Worm (Caenorhabditis elegans) whole organism, L4 larva: ENCODE measurements around the gene aakg-5.
A peak's percentile ranks its signal among the peaks of the same experiment; 100 is the strongest.

ENCODE experiments used
- F10B5.3 ChIP-seq: sonication (generic microtip); optimal IDR thresholded peaks from 2 replicates; lab custom pipeline; 2016; ENCODE audit warnings: mild to moderate bottlenecking, missing genetic modification characterization, missing compliant biosample characterization
- F26F4.8 ChIP-seq: fragments of 200-800 bp; sonication (Bioruptor generic); conservative IDR thresholded peaks from 2 replicates; pipeline ENCODE4 v1.3.6; 2022; ENCODE audit warnings: missing genetic modification characterization, missing compliant biosample characterization
- R02D3.7 ChIP-seq: fragments of 150-350 bp; sonication (generic microtip); optimal IDR thresholded peaks from 3 replicates; lab custom pipeline; 2014; ENCODE audit warnings: missing biosample characterization, missing genetic modification characterization
- T20F7.1 ChIP-seq: fragments of 200-800 bp; sonication (Bioruptor generic); optimal IDR thresholded peaks from 2 replicates; lab custom pipeline; 2018; ENCODE audit warnings: mild to moderate bottlenecking, missing genetic modification characterization, missing compliant biosample characterization
- Y5F2A.4 ChIP-seq: fragments of 200-800 bp; sonication (Bioruptor generic); optimal IDR thresholded peaks from 2 replicates; lab custom pipeline; 2018; ENCODE audit warnings: mild to moderate bottlenecking, missing genetic modification characterization, missing compliant biosample characterization
- ZK337.2 ChIP-seq: fragments of 200-800 bp; sonication (Bioruptor generic); IDR thresholded peaks from 2 replicates; pipeline ENCODE4 v1.3.6; 2022; ENCODE audit warnings: missing genetic modification reagents, missing genetic modification characterization, missing compliant biosample characterization
- ZK546.5 ChIP-seq, 2 experiments: sonication (generic microtip); optimal IDR thresholded peaks; 2 replicates each; lab custom pipeline; 2017; ENCODE audit warnings: missing biosample characterization in 2 of 2, missing genetic modification characterization in 2 of 2
- aha-1 ChIP-seq: fragments of 150-350 bp; peaks from one replicate; lab custom pipeline; 2014; ENCODE audit warnings: missing biosample characterization, missing genetic modification characterization
- attf-4 ChIP-seq: sonication (generic microtip); optimal IDR thresholded peaks from 3 replicates; lab custom pipeline; 2017; ENCODE audit warnings: missing biosample characterization, missing genetic modification characterization
- ceh-20 ChIP-seq: fragments of 200-800 bp; sonication (Bioruptor generic); IDR thresholded peaks from 2 replicates; pipeline ENCODE4 v1.3.6; 2022; ENCODE audit warnings: missing genetic modification reagents, missing genetic modification characterization, missing compliant biosample characterization
- ceh-32 ChIP-seq: sonication (generic microtip); optimal IDR thresholded peaks from 2 replicates; lab custom pipeline; 2016; ENCODE audit warnings: mild to moderate bottlenecking, missing genetic modification characterization, missing compliant biosample characterization; ENCODE audit not compliant: poor library complexity
- ceh-44 ChIP-seq: fragments of 200-800 bp; sonication (Bioruptor generic); IDR thresholded peaks from 2 replicates; pipeline ENCODE4 v1.3.6; 2022; ENCODE audit warnings: missing genetic modification reagents, missing genetic modification characterization, missing compliant biosample characterization
- ces-1 ChIP-seq: fragments of 150-350 bp; sonication (generic microtip); optimal IDR thresholded peaks from 4 replicates; lab custom pipeline; 2014; ENCODE audit warnings: missing biosample characterization, missing genetic modification reagents, missing genetic modification characterization
- ctbp-1 ChIP-seq: fragments of 200-800 bp; sonication (Bioruptor generic); IDR thresholded peaks from 2 replicates; pipeline ENCODE4 v1.3.6; 2022; ENCODE audit warnings: missing genetic modification reagents, missing genetic modification characterization, missing compliant biosample characterization
- daf-16 ChIP-seq, 3 experiments: sonication (generic microtip); optimal IDR thresholded peaks; 2 replicates each; lab custom pipeline; 2016 to 2017; ENCODE audit warnings: missing genetic modification characterization in 3 of 3, missing genetic modification reagents in 3 of 3, mild to moderate bottlenecking in 2 of 3, missing compliant biosample characterization in 2 of 3, missing biosample characterization in 1 of 3, moderate library complexity in 1 of 3
- daf-8 ChIP-seq: fragments of 200-800 bp; sonication (Bioruptor generic); IDR thresholded peaks from 2 replicates; pipeline ENCODE4 v1.3.6; 2022; ENCODE audit warnings: missing genetic modification characterization, missing compliant biosample characterization
- dmd-6 ChIP-seq: fragments of 200-800 bp; sonication (Bioruptor generic); IDR thresholded peaks from 2 replicates; pipeline ENCODE4 v1.3.6; 2022; ENCODE audit warnings: missing genetic modification reagents, missing genetic modification characterization, missing compliant biosample characterization
- dpl-1 ChIP-seq: fragments of 150-350 bp; optimal IDR thresholded peaks from 2 replicates; lab custom pipeline; 2014; ENCODE audit warnings: missing biosample characterization, missing genetic modification reagents, missing genetic modification characterization
- dve-1 ChIP-seq: sonication (generic microtip); optimal IDR thresholded peaks from 2 replicates; lab custom pipeline; 2017; ENCODE audit warnings: antibody characterized with exemption, mild to moderate bottlenecking, missing genetic modification characterization, missing compliant biosample characterization; ENCODE audit not compliant: insufficient read depth
- egl-27 ChIP-seq: sonication (generic microtip); optimal IDR thresholded peaks from 3 replicates; lab custom pipeline; 2017; ENCODE audit warnings: missing biosample characterization, missing genetic modification reagents, missing genetic modification characterization
- hlh-11 ChIP-seq: fragments of 200-800 bp; sonication (Bioruptor generic); optimal IDR thresholded peaks from 2 replicates; lab custom pipeline; 2018; ENCODE audit warnings: mild to moderate bottlenecking, missing genetic modification characterization, missing compliant biosample characterization
- hlh-30 ChIP-seq: sonication (generic microtip); optimal IDR thresholded peaks from 2 replicates; lab custom pipeline; 2017; ENCODE audit warnings: antibody characterized with exemption, mild to moderate bottlenecking, missing genetic modification characterization, missing compliant biosample characterization; ENCODE audit not compliant: insufficient read depth
- lin-1 ChIP-seq: fragments of 200-800 bp; sonication (Bioruptor generic); IDR thresholded peaks from 2 replicates; pipeline ENCODE4 v1.3.6; 2022; ENCODE audit warnings: missing genetic modification reagents, missing genetic modification characterization, missing compliant biosample characterization
- lin-13 ChIP-seq: fragments of 150-350 bp; optimal IDR thresholded peaks from 2 replicates; lab custom pipeline; 2014; ENCODE audit warnings: missing biosample characterization, missing genetic modification reagents, missing genetic modification characterization
- lin-15B ChIP-seq: fragments of 150-350 bp; sonication (generic microtip); optimal IDR thresholded peaks from 3 replicates; lab custom pipeline; 2014; ENCODE audit warnings: missing biosample characterization, missing genetic modification characterization
- lin-38 ChIP-seq: fragments of 200-800 bp; sonication (Bioruptor generic); IDR thresholded peaks from 2 replicates; pipeline ENCODE4 v1.3.6; 2022; ENCODE audit warnings: missing genetic modification reagents, missing genetic modification characterization, missing compliant biosample characterization
- lin-39 ChIP-seq: fragments of 150-350 bp; optimal IDR thresholded peaks from 2 replicates; lab custom pipeline; 2014; ENCODE audit warnings: missing biosample characterization, missing genetic modification reagents, missing genetic modification characterization
- lsy-2 ChIP-seq, 2 experiments: fragments of 150-350 bp in 1 of 2; sonication (generic microtip) in 1 of 2; optimal IDR thresholded peaks; 2 replicates each; lab custom pipeline; 2014 to 2017; ENCODE audit warnings: missing biosample characterization in 2 of 2, missing genetic modification characterization in 2 of 2
- mdl-1 ChIP-seq, 2 experiments: fragments of 150-350 bp in 1 of 2; sonication (generic microtip) in 1 of 2; optimal IDR thresholded peaks; 2 replicates each; lab custom pipeline; 2014 to 2017; ENCODE audit warnings: missing biosample characterization in 2 of 2, missing genetic modification characterization in 2 of 2
- mxl-2 ChIP-seq: fragments of 200-800 bp; sonication (Bioruptor generic); conservative IDR thresholded peaks from 2 replicates; pipeline ENCODE4 v1.3.6; 2022; ENCODE audit warnings: missing genetic modification reagents, missing genetic modification characterization, missing compliant biosample characterization
- mxl-3 ChIP-seq: fragments of 200-800 bp; sonication (Bioruptor generic); optimal IDR thresholded peaks from 2 replicates; lab custom pipeline; 2018; ENCODE audit warnings: mild to moderate bottlenecking, missing genetic modification characterization, missing compliant biosample characterization
- nhr-10 ChIP-seq: fragments of 150-350 bp; optimal IDR thresholded peaks from 2 replicates; lab custom pipeline; 2014; ENCODE audit warnings: missing biosample characterization, missing genetic modification characterization
- nhr-11 ChIP-seq: fragments of 150-350 bp; optimal IDR thresholded peaks from 2 replicates; lab custom pipeline; 2014; ENCODE audit warnings: missing biosample characterization, missing genetic modification characterization
- nhr-237 ChIP-seq: sonication (generic microtip); optimal IDR thresholded peaks from 2 replicates; lab custom pipeline; 2017; ENCODE audit warnings: missing biosample characterization, missing genetic modification characterization
- nhr-28 ChIP-seq: fragments of 150-350 bp; optimal IDR thresholded peaks from 2 replicates; lab custom pipeline; 2014; ENCODE audit warnings: missing biosample characterization, missing genetic modification characterization
- nhr-41 ChIP-seq: fragments of 200-800 bp; sonication (Bioruptor generic); IDR thresholded peaks from 2 replicates; pipeline ENCODE4 v1.3.6; 2022; ENCODE audit warnings: missing genetic modification reagents, missing genetic modification characterization, missing compliant biosample characterization
- nhr-42 ChIP-seq: fragments of 200-800 bp; sonication (Bioruptor generic); IDR thresholded peaks from 2 replicates; pipeline ENCODE4 v1.3.6; 2022; ENCODE audit warnings: missing genetic modification characterization, missing compliant biosample characterization
- nhr-77 ChIP-seq: fragments of 150-350 bp; optimal IDR thresholded peaks from 2 replicates; lab custom pipeline; 2014; ENCODE audit warnings: missing biosample characterization, missing genetic modification characterization
- pqm-1 ChIP-seq: sonication (generic microtip); optimal IDR thresholded peaks from 2 replicates; lab custom pipeline; 2017; ENCODE audit warnings: missing biosample characterization, missing genetic modification characterization
- saeg-2 ChIP-seq: fragments of 200-800 bp; sonication (Bioruptor generic); IDR thresholded peaks from 2 replicates; pipeline ENCODE4 v1.3.6; 2022; ENCODE audit warnings: missing genetic modification reagents, missing genetic modification characterization, missing compliant biosample characterization
- sdz-12 ChIP-seq: fragments of 200-800 bp; sonication (Bioruptor generic); optimal IDR thresholded peaks from 2 replicates; lab custom pipeline; 2018; ENCODE audit warnings: mild to moderate bottlenecking, missing genetic modification characterization, missing compliant biosample characterization
- snpc-4 ChIP-seq: fragments of 150-350 bp; optimal IDR thresholded peaks from 2 replicates; lab custom pipeline; 2014; ENCODE audit warnings: missing biosample characterization, missing genetic modification characterization
- tag-97 ChIP-seq: fragments of 200-800 bp; sonication (Bioruptor generic); IDR thresholded peaks from 2 replicates; pipeline ENCODE4 v1.3.6; 2022; ENCODE audit warnings: missing genetic modification characterization, missing compliant biosample characterization
- unc-62 ChIP-seq, 3 experiments: fragments of 150-350 bp in 1 of 3; sonication (generic microtip); optimal IDR thresholded peaks in 2 of 3; peaks in 1 of 3; 1 replicate in 1 of 3; 2 replicates in 2 of 3; lab custom pipeline; 2014 to 2017; ENCODE audit warnings: missing biosample characterization in 3 of 3, missing genetic modification characterization in 3 of 3, missing genetic modification reagents in 3 of 3, missing genotype in 1 of 3
- vab-7 ChIP-seq: fragments of 200-800 bp; sonication (Bioruptor generic); IDR thresholded peaks from 2 replicates; pipeline ENCODE4 v1.3.6; 2022; ENCODE audit warnings: missing genetic modification reagents, missing genetic modification characterization, missing compliant biosample characterization
- zag-1 ChIP-seq: fragments of 150-350 bp; optimal IDR thresholded peaks from 2 replicates; lab custom pipeline; 2014; ENCODE audit warnings: missing biosample characterization, missing genetic modification characterization
- zfp-3 ChIP-seq: fragments of 200-800 bp; sonication (Bioruptor generic); conservative IDR thresholded peaks from 2 replicates; pipeline ENCODE4 v1.3.6; 2022; ENCODE audit warnings: missing genetic modification reagents, missing genetic modification characterization, missing compliant biosample characterization
- zip-2 ChIP-seq: fragments of 150-350 bp; optimal IDR thresholded peaks from 2 replicates; lab custom pipeline; 2014; ENCODE audit warnings: missing biosample characterization, missing genetic modification characterization

The aakg-5 gene

DNA sequence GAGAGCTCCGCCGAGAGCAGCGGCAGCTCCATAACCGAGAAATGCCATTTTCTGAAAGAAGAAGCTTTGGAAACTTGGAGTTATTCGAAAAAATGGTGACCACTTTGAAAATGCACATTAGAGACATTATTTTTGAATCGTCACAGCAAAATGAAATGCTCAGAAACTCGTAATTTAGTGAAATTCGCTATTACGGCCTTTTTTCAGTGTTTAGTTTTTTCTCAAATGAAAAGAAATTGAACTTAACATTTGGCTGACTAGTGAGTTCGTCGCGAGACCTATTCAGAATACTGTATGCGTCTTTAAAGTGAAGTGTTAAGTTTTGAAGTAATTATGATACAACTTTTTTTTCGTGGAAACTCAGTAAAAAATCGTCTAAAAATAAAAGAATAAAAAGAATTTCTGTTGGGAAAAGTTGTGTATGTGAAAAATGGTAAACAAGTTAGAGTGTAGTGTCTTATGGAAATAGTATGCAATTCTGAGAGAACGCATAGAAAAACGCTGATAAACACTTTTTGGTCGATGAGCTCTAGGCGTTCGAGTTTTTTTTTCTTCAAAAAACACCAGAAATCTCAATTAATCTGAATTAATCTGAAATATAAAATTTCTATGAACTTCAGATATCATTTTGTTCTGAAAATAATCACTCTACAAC is 4.4 kb downstream of the aakg-5 start, which contains the start of gene R53.5 (continued):
- TF ChIP-seq nhr-28 (tag; lab: Kevin White, UChicago) (peak; percentile 41), tag-97 (GFP tag; lab: Robert Waterston, UW) (no peak), unc-62 (GFP tag; optimal IDR thresholded peaks at IDR 0.05 in 1 of 2; lab: Kevin White, UChicago) (peak in 1 of 2 experiments; percentile 22), unc-62 (tag; optimal IDR thresholded peaks at IDR 0.05; lab: Kevin White, UChicago) (no peak), lin-1 (GFP tag; lab: Robert Waterston, UW) (no peak), snpc-4 (tag; lab: Kevin White, UChicago) (no peak), dmd-6 (GFP tag; lab: Robert Waterston, UW) (no peak), Y5F2A.4 (GFP tag; lab: Kevin White, UChicago) (no peak), lin-39 (no peak), dve-1 (tag; lab: Kevin White, UChicago) (peak; percentile 25), ctbp-1 (GFP tag; lab: Robert Waterston, UW) (no peak), nhr-77 (peak; percentile 22), F10B5.3 (tag; lab: Kevin White, UChicago) (no peak), mxl-3 (no peak), nhr-10 (tag; lab: Kevin White, UChicago) (no peak), ZK337.2 (GFP tag; lab: Robert Waterston, UW) (no peak), pqm-1 (tag; lab: Kevin White, UChicago) (peak; percentile 3), ZK546.5 (tag; optimal IDR thresholded peaks at IDR 0.05; lab: Kevin White, UChicago) (no peak), ces-1 (no peak), nhr-237 (tag; lab: Kevin White, UChicago) (no peak), lsy-2 (tag; optimal IDR thresholded peaks at IDR 0.05; lab: Kevin White, UChicago) (peak in 1 of 2 experiments; percentile 41), saeg-2 (no peak), aha-1 (tag; lab: Kevin White, UChicago) (no peak), F26F4.8 (GFP tag; lab: Robert Waterston, UW) (no peak), nhr-41 (no peak), lin-38 (GFP tag; lab: Robert Waterston, UW) (0 out of 2 replicates have a peak, but pooled peaks have one; percentile 14), attf-4 (tag; lab: Kevin White, UChicago) (no peak), lin-15B (tag; lab: Kevin White, UChicago) (no peak), zfp-3 (GFP tag; lab: Robert Waterston, UW) (no peak), ceh-32 (tag; lab: Kevin White, UChicago) (no peak), nhr-11 (tag; lab: Kevin White, UChicago) (no peak), zag-1 (tag; lab: Kevin White, UChicago) (no peak), sdz-12 (GFP tag; lab: Kevin White, UChicago) (no peak), egl-27 (tag; lab: Kevin White, UChicago) (no peak), daf-8 (no peak), mxl-2 (GFP tag; lab: Robert Waterston, UW) (no peak), R02D3.7 (no peak), mdl-1 (tag; optimal IDR thresholded peaks at IDR 0.05; lab: Kevin White, UChicago) (no peak)

DNA sequence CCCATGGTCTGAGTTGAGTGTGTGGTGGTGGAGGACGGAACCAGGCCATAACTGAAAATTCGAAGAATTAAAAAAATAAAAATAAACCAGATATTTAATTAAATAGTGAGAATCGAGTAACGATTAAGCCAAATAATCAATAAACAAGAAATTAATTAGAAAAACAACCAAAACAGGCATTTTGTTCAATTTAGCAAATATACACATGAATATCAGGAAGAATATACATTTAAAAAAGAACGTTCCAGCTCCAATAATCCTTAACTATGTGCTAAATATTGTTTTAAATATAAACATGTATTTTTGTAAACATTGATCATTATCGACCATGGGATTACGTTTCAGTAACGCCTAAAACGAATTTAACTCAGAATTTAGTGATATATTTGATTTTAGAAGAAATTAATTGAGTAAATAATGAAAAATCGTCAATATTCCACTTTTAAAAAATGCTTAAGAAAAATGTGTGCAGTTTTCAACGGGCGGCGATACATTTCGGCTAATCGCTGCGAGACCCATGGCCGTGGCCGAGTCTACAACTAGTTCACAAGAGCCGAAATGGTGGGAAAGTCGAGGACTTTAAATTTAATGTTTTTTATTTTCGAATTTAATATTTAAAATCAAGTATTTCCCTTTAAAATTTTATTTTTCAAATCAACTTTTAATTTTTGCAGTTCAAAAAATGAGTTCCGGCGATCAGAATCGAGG is 6.8 kb downstream of the aakg-5 start, which contains the start of the genes R53.4 and psf-1:
Gene R53.4 (minus strand): TSS at position 51 of the 708 bp plus-strand sequence.
Gene psf-1 (plus strand): TSS at position 675 of the 708 bp plus-strand sequence.
- peak; percentile 61; the same call in 1 of the 2 replicates for TF ChIP-seq ceh-44 (GFP tag; lab: Robert Waterston, UW)
- peak; percentile 60 for TF ChIP-seq T20F7.1 (GFP tag; lab: Kevin White, UChicago)
- no peak for TF ChIP-seq zip-2 (tag; lab: Kevin White, UChicago)
- peak; percentile 85 for TF ChIP-seq dpl-1
- no peak for TF ChIP-seq ZK337.2 (GFP tag; lab: Robert Waterston, UW)
- TF ChIP-seq ZK546.5 (tag; optimal IDR thresholded peaks at IDR 0.05; lab: Kevin White, UChicago), result no peak
- peak; percentile 56 for TF ChIP-seq lin-38 (GFP tag; lab: Robert Waterston, UW)
- TF ChIP-seq vab-7, result peak; percentile 30; the same call in 1 of the 2 replicates
- no peak for TF ChIP-seq nhr-42 (GFP tag; lab: Robert Waterston, UW)
- TF ChIP-seq F10B5.3 (tag; lab: Kevin White, UChicago), result no peak
- peak; percentile 43 for TF ChIP-seq dve-1 (tag; lab: Kevin White, UChicago)
- TF ChIP-seq hlh-11, result peak; percentile 36
- TF ChIP-seq hlh-30, result peak; percentile 60
- no peak for TF ChIP-seq ceh-20
- TF ChIP-seq nhr-77, result peak; percentile 31
- no peak for TF ChIP-seq daf-16 (GFP tag; optimal IDR thresholded peaks at IDR 0.05; lab: Kevin White, UChicago)
- peak; percentile 23 for TF ChIP-seq daf-16 (tag; optimal IDR thresholded peaks at IDR 0.05; lab: Kevin White, UChicago)
- TF ChIP-seq lin-13, result peak; percentile 2
